Worm (Caenorhabditis elegans) whole organism, L2 larva: ENCODE data around the gene chtb-1.

Experiments used
- C34F6.9 ChIP-seq: fragments of 150-350 bp; optimal IDR thresholded peaks from 2 replicates; lab custom pipeline; 2014; ENCODE audit warnings: missing biosample characterization, missing genetic modification characterization
- F13H6.1 ChIP-seq: sonication (generic microtip); optimal IDR thresholded peaks from 2 replicates; lab custom pipeline; 2016; ENCODE audit warnings: missing genetic modification characterization, missing compliant biosample characterization
- ZK546.5 ChIP-seq: sonication (generic microtip); optimal IDR thresholded peaks from 2 replicates; lab custom pipeline; 2017; ENCODE audit warnings: missing biosample characterization, missing genetic modification characterization
- aly-2 ChIP-seq: fragments of 150-350 bp; optimal IDR thresholded peaks from 2 replicates; lab custom pipeline; 2014; ENCODE audit warnings: missing biosample characterization, missing genetic modification characterization
- ama-1 ChIP-seq: fragments of 150-350 bp; optimal IDR thresholded peaks from 2 replicates; lab custom pipeline; 2018; ENCODE audit warnings: inconsistent platforms
- blmp-1 ChIP-seq: sonication (generic microtip); optimal IDR thresholded peaks from 2 replicates; lab custom pipeline; 2017; ENCODE audit warnings: missing genetic modification characterization, mild to moderate bottlenecking, missing compliant biosample characterization, antibody characterized with exemption, moderate library complexity; ENCODE audit not compliant: insufficient read depth
- ceh-16 ChIP-seq: fragments of 150-350 bp; optimal IDR thresholded peaks from 2 replicates; lab custom pipeline; 2014; ENCODE audit warnings: missing biosample characterization, missing genetic modification characterization
- crh-2 ChIP-seq: sonication (generic microtip); optimal IDR thresholded peaks from 2 replicates; lab custom pipeline; 2017; ENCODE audit warnings: missing biosample characterization, missing genetic modification characterization
- dmd-4 ChIP-seq: sonication (generic microtip); optimal IDR thresholded peaks from 2 replicates; lab custom pipeline; 2017; ENCODE audit warnings: missing biosample characterization, missing genetic modification characterization
- egl-27 ChIP-seq: sonication (generic microtip); optimal IDR thresholded peaks from 3 replicates; lab custom pipeline; 2017; ENCODE audit warnings: missing biosample characterization, missing genetic modification reagents, missing genetic modification characterization
- elt-1 ChIP-seq: fragments of 150-350 bp; optimal IDR thresholded peaks from 2 replicates; lab custom pipeline; 2014; ENCODE audit warnings: missing biosample characterization, missing genetic modification characterization
- elt-3 ChIP-seq: sonication (generic microtip); optimal IDR thresholded peaks from 2 replicates; lab custom pipeline; 2017; ENCODE audit warnings: missing biosample characterization, missing genetic modification characterization
- fos-1 ChIP-seq: fragments of 150-350 bp; optimal IDR thresholded peaks from 2 replicates; lab custom pipeline; 2014; ENCODE audit warnings: missing biosample characterization, missing genetic modification characterization
- gmeb-1 ChIP-seq: fragments of 150-350 bp; optimal IDR thresholded peaks from 2 replicates; lab custom pipeline; 2014; ENCODE audit warnings: missing biosample characterization, missing genetic modification characterization
- lsy-2 ChIP-seq, 2 experiments: fragments of 150-350 bp in 1 of 2; sonication (generic microtip) in 1 of 2; optimal IDR thresholded peaks; 2 replicates each; lab custom pipeline; 2014 to 2017; ENCODE audit warnings: missing biosample characterization in 2 of 2, missing genetic modification characterization in 2 of 2
- mab-5 ChIP-seq: fragments of 150-350 bp; optimal IDR thresholded peaks from 2 replicates; lab custom pipeline; 2014; ENCODE audit warnings: missing biosample characterization, missing genetic modification characterization
- mbf-1 ChIP-seq: sonication (generic microtip); optimal IDR thresholded peaks from 2 replicates; lab custom pipeline; 2017; ENCODE audit warnings: missing biosample characterization, missing genetic modification characterization
- mdl-1 ChIP-seq, 2 experiments: fragments of 150-350 bp in 1 of 2; sonication (generic microtip) in 1 of 2; optimal IDR thresholded peaks; 2 replicates each; lab custom pipeline; 2017; ENCODE audit warnings: missing biosample characterization in 2 of 2, missing genetic modification characterization in 2 of 2
- nhr-10 ChIP-seq: sonication (generic microtip); optimal IDR thresholded peaks from 2 replicates; lab custom pipeline; 2017; ENCODE audit warnings: missing biosample characterization, missing genetic modification characterization
- nhr-11 ChIP-seq: fragments of 150-350 bp; optimal IDR thresholded peaks from 2 replicates; lab custom pipeline; 2014; ENCODE audit warnings: missing biosample characterization, missing genetic modification characterization
- nhr-12 ChIP-seq: fragments of 150-350 bp; optimal IDR thresholded peaks from 2 replicates; lab custom pipeline; 2014; ENCODE audit warnings: missing biosample characterization, missing genetic modification characterization
- nhr-129 ChIP-seq: fragments of 150-350 bp; optimal IDR thresholded peaks from 2 replicates; lab custom pipeline; 2014; ENCODE audit warnings: missing biosample characterization, missing genetic modification characterization
- nhr-21 ChIP-seq: fragments of 150-350 bp; optimal IDR thresholded peaks from 2 replicates; lab custom pipeline; 2014; ENCODE audit warnings: missing biosample characterization, missing genetic modification characterization
- nhr-23 ChIP-seq: fragments of 150-350 bp; optimal IDR thresholded peaks from 2 replicates; lab custom pipeline; 2014; ENCODE audit warnings: missing biosample characterization, missing genetic modification reagents, missing genetic modification characterization
- nhr-25 ChIP-seq: fragments of 150-350 bp; sonication (generic microtip); optimal IDR thresholded peaks from 3 replicates; lab custom pipeline; 2014; ENCODE audit warnings: missing biosample characterization, missing genetic modification characterization
- nhr-6 ChIP-seq: fragments of 150-350 bp; optimal IDR thresholded peaks from 2 replicates; lab custom pipeline; 2014; ENCODE audit warnings: missing biosample characterization, missing genetic modification characterization
- peb-1 ChIP-seq: fragments of 150-350 bp; optimal IDR thresholded peaks from 2 replicates; lab custom pipeline; 2014; ENCODE audit warnings: missing biosample characterization, missing genetic modification characterization
- sem-4 ChIP-seq: fragments of 150-350 bp; optimal IDR thresholded peaks from 2 replicates; lab custom pipeline; 2014; ENCODE audit warnings: missing biosample characterization, missing genetic modification reagents, missing genetic modification characterization
- skn-1 ChIP-seq: sonication (generic microtip); optimal IDR thresholded peaks from 2 replicates; lab custom pipeline; 2017; ENCODE audit warnings: missing biosample characterization, missing genetic modification characterization
- sma-3 ChIP-seq: sonication (generic microtip); optimal IDR thresholded peaks from 2 replicates; lab custom pipeline; 2016; ENCODE audit warnings: missing genetic modification reagents, missing genetic modification characterization, missing compliant biosample characterization
- sma-9 ChIP-seq, 2 experiments: fragments of 150-350 bp in 1 of 2; sonication (generic microtip) in 1 of 2; optimal IDR thresholded peaks; 2 replicates each; lab custom pipeline; 2014 to 2016; ENCODE audit warnings: missing genetic modification characterization in 2 of 2, mild to moderate bottlenecking in 1 of 2, missing biosample characterization in 1 of 2, missing compliant biosample characterization in 1 of 2, missing genetic modification reagents in 1 of 2, moderate library complexity in 1 of 2
- snpc-4 ChIP-seq: fragments of 150-350 bp; optimal IDR thresholded peaks from 2 replicates; lab custom pipeline; 2014; ENCODE audit warnings: missing biosample characterization, missing genetic modification characterization
- unc-39 ChIP-seq: fragments of 150-350 bp; optimal IDR thresholded peaks from 2 replicates; lab custom pipeline; 2014; ENCODE audit warnings: missing biosample characterization, missing genetic modification characterization
- unc-62 ChIP-seq: fragments of 150-350 bp; optimal IDR thresholded peaks from 2 replicates; lab custom pipeline; 2014; ENCODE audit warnings: missing biosample characterization, missing genetic modification reagents, missing genetic modification characterization
- ztf-1 ChIP-seq: fragments of 200-800 bp; sonication (Bioruptor generic); conservative IDR thresholded peaks from 2 replicates; pipeline ENCODE4 v1.3.6; 2022; ENCODE audit warnings: missing genetic modification characterization, missing compliant biosample characterization
- ztf-4 ChIP-seq: fragments of 150-350 bp; optimal IDR thresholded peaks from 2 replicates; lab custom pipeline; 2014; ENCODE audit warnings: missing biosample characterization, missing genetic modification characterization

The chtb-1 gene

ce11 chrIII:9329266-9329665 lies 26.0 kb downstream of the chtb-1 start, which contains the start of gene C40H1.3:
TSS of gene C40H1.3 (minus strand) at chrIII:9329366.
- TF ChIP-seq ama-1: no peak
- no peak for TF ChIP-seq C34F6.9 (tag; lab: Kevin White, UChicago)
- TF ChIP-seq nhr-12: no peak
- no peak for TF ChIP-seq ZK546.5
- TF ChIP-seq mbf-1 (tag; lab: Kevin White, UChicago): no peak
- no peak for TF ChIP-seq ztf-4 (tag; lab: Kevin White, UChicago)
- TF ChIP-seq lsy-2 (tag; optimal IDR thresholded peaks at IDR 0.05; lab: Kevin White, UChicago): no peak
- no peak for TF ChIP-seq snpc-4
- TF ChIP-seq nhr-6 (tag; lab: Kevin White, UChicago): no peak
- TF ChIP-seq nhr-10 (tag; lab: Kevin White, UChicago): no peak
- TF ChIP-seq fos-1 (tag; lab: Kevin White, UChicago): no peak
- TF ChIP-seq mdl-1 (tag; optimal IDR thresholded peaks at IDR 0.05; lab: Kevin White, UChicago): no peak
- TF ChIP-seq F13H6.1 (tag; lab: Kevin White, UChicago): no peak
- no peak for TF ChIP-seq egl-27 (tag; lab: Kevin White, UChicago)
- TF ChIP-seq ceh-16: no peak
- no peak for TF ChIP-seq skn-1 (tag; lab: Kevin White, UChicago)
- no peak for TF ChIP-seq elt-1
- no peak for TF ChIP-seq sma-3 (GFP tag; lab: Kevin White, UChicago)
- TF ChIP-seq aly-2: no peak

DNA sequence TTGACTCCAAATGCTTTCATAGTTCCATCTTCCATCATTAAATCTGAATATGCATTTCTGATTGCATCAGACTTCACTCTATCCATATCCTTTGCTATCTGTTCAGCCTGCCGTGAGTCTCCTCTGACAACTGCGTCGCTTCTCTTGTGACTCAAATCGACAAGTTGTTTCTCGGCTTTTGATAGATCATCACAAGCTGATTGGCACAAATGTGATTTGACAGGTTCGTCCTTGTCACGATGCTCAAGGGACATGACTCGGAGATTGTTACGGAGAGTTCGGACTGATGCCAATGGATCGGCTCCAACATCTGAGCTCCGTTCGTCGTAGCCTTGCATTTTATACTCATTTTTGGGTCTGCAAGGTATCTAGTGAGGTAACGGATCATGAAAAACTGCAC lies 26.5 kb downstream of the chtb-1 start:
- TF ChIP-seq mab-5 (no peak), elt-1 (no peak), nhr-129 (peak; percentile 73), egl-27 (tag; lab: Kevin White, UChicago) (no peak), lsy-2 (tag; optimal IDR thresholded peaks at IDR 0.05; lab: Kevin White, UChicago) (peak in 1 of 2 experiments; percentile 13)

DNA sequence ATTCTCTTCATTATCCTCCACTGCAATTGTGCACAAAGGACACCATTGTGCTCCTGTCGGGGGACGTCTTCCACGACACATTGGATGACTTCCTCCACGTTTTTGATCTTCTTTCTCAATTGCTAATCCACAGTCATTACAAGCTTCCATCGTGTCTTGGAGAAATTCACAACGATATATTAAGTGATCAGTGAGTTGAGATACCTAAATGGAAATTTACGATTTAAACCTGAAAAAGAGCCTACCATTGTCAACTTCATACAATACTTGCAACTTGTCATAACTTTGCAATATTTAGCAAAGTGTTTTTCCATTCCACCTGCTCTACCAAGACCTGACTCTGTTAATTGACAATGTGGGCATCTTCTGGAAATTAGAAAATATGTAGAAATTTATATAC lies 27.4 kb downstream of the chtb-1 start:
- TF ChIP-seq nhr-11 (tag; lab: Kevin White, UChicago) (no peak), ztf-4 (tag; lab: Kevin White, UChicago) (no peak), unc-62 (GFP tag; lab: Kevin White, UChicago) (no peak), sem-4 (tag; lab: Kevin White, UChicago) (no peak), elt-3 (tag; lab: Kevin White, UChicago) (no peak), F13H6.1 (tag; lab: Kevin White, UChicago) (no peak), ceh-16 (no peak), ztf-1 (GFP tag; lab: Robert Waterston, UW) (no peak)

- TF ChIP-seq nhr-10 (tag; lab: Kevin White, UChicago): no peak
- TF ChIP-seq nhr-6 (tag; lab: Kevin White, UChicago): no peak
- TF ChIP-seq nhr-25: no peak
- TF ChIP-seq elt-3 (tag; lab: Kevin White, UChicago): no peak
- TF ChIP-seq sma-3 (GFP tag; lab: Kevin White, UChicago): peak; percentile 34
- TF ChIP-seq gmeb-1 (tag; lab: Kevin White, UChicago): peak; percentile 44
- TF ChIP-seq F13H6.1 (tag; lab: Kevin White, UChicago): peak; percentile 12
- no peak for TF ChIP-seq blmp-1 (tag; lab: Kevin White, UChicago)
- TF ChIP-seq crh-2 (tag; lab: Kevin White, UChicago): peak; percentile 87
- no peak for TF ChIP-seq dmd-4 (tag; lab: Kevin White, UChicago)
- no peak for TF ChIP-seq nhr-23 (tag; lab: Kevin White, UChicago)
- TF ChIP-seq fos-1 (tag; lab: Kevin White, UChicago): peak; percentile 93
- peak; percentile 72 for TF ChIP-seq sma-9 (GFP tag; optimal IDR thresholded peaks at IDR 0.05; lab: Kevin White, UChicago)
- no peak for TF ChIP-seq sma-9 (tag; optimal IDR thresholded peaks at IDR 0.05; lab: Kevin White, UChicago)
- no peak for TF ChIP-seq nhr-129
- no peak for TF ChIP-seq peb-1
- no peak for TF ChIP-seq unc-39 (tag; lab: Kevin White, UChicago)
These were observed 28.7 kb downstream of the chtb-1 start for ce11 chrIII:9326528-9326927.

- TF ChIP-seq nhr-21 (tag; lab: Kevin White, UChicago) (no peak), sma-3 (GFP tag; lab: Kevin White, UChicago) (no peak)
- TF ChIP-seq, all 48 proteins: peak for 0
These were observed 30.5 kb downstream of the chtb-1 start, which contains the start of gene C40H1.7 for ce11 chrIII:9324724-9325123. TSS of gene C40H1.7 (plus strand) at chrIII:9325024.
